Fruit fly (Drosophila melanogaster) whole organism, adult: ENCODE measurements around the gene shi.

ENCODE experiments used
- CG11617 ChIP-seq: fragments of 200-800 bp; sonication (Bioruptor generic); optimal IDR thresholded peaks from 2 replicates; lab custom pipeline; 2017; ENCODE audit warnings: mild to moderate bottlenecking, missing biosample characterization, missing genetic modification reagents, missing genetic modification characterization
- CG12768 ChIP-seq: fragments of 200-800 bp; sonication (Bioruptor generic); optimal IDR thresholded peaks from 2 replicates; lab custom pipeline; 2017; ENCODE audit warnings: missing biosample characterization, missing genetic modification characterization, mild to moderate bottlenecking, moderate library complexity, missing genetic modification reagents
- CG14711 ChIP-seq: fragments of 200-800 bp; sonication (Bioruptor generic); optimal IDR thresholded peaks from 2 replicates; lab custom pipeline; 2018; ENCODE audit warnings: missing biosample characterization, mild to moderate bottlenecking, missing genetic modification characterization, moderate library complexity
- CG1620 ChIP-seq: fragments of 200-800 bp; sonication (Bioruptor generic); optimal IDR thresholded peaks from 2 replicates; lab custom pipeline; 2016; ENCODE audit warnings: missing biosample characterization, missing genetic modification characterization
- CG33017 ChIP-seq: fragments of 200-800 bp; sonication (Bioruptor generic); optimal IDR thresholded peaks from 2 replicates; lab custom pipeline; 2018; ENCODE audit warnings: missing biosample characterization, mild to moderate bottlenecking, missing genetic modification characterization, moderate library complexity
- CG5204 ChIP-seq: fragments of 200-800 bp; sonication (Bioruptor generic); optimal IDR thresholded peaks from 2 replicates; lab custom pipeline; 2016; ENCODE audit warnings: missing biosample characterization, missing genetic modification characterization
- CG7045 ChIP-seq: fragments of 200-800 bp; sonication (Bioruptor generic); optimal IDR thresholded peaks from 2 replicates; lab custom pipeline; 2017; ENCODE audit warnings: missing biosample characterization, mild to moderate bottlenecking, missing genetic modification characterization
- CG7101 ChIP-seq: fragments of 200-800 bp; sonication (Bioruptor generic); optimal IDR thresholded peaks from 2 replicates; lab custom pipeline; 2018; ENCODE audit warnings: missing biosample characterization, mild to moderate bottlenecking, missing genetic modification characterization, moderate library complexity
- Clk ChIP-seq: fragments of 200-800 bp; sonication (Bioruptor generic); optimal IDR thresholded peaks from 2 replicates; lab custom pipeline; 2017; ENCODE audit warnings: missing biosample characterization, missing genetic modification characterization
- Crg-1 ChIP-seq: fragments of 200-800 bp; sonication (Bioruptor generic); optimal IDR thresholded peaks from 2 replicates; lab custom pipeline; 2016; ENCODE audit warnings: missing biosample characterization, missing genetic modification characterization
- Hr96 ChIP-seq: fragments of 200-800 bp; sonication (Bioruptor generic); optimal IDR thresholded peaks from 2 replicates; lab custom pipeline; 2016; ENCODE audit warnings: missing biosample characterization, missing genetic modification characterization
- Mnt ChIP-seq: fragments of 200-800 bp; sonication (Bioruptor generic); optimal IDR thresholded peaks from 2 replicates; lab custom pipeline; 2016; ENCODE audit warnings: missing biosample characterization, mild to moderate bottlenecking, missing genetic modification characterization
- bab1 ChIP-seq: fragments of 200-800 bp; sonication (Bioruptor generic); optimal IDR thresholded peaks from 3 replicates; lab custom pipeline; 2019; ENCODE audit warnings: missing biosample characterization, mild to moderate bottlenecking, missing genetic modification characterization, moderate library complexity
- cic ChIP-seq: fragments of 200-800 bp; sonication (Bioruptor generic); optimal IDR thresholded peaks from 2 replicates; lab custom pipeline; 2017; ENCODE audit warnings: missing biosample characterization, mild to moderate bottlenecking, missing genetic modification characterization, moderate library complexity
- cnc ChIP-seq, 2 experiments: fragments of >200 bp; optimal IDR thresholded peaks; 2 replicates each; lab custom pipeline; 2017
- kay ChIP-seq: fragments of 200-800 bp; sonication (Bioruptor generic); peaks from one replicate; lab custom pipeline; 2016; ENCODE audit warnings: missing biosample characterization, missing genetic modification characterization, borderline replicate concordance
- ovo ChIP-seq: fragments of 200-800 bp; sonication (Bioruptor generic); optimal IDR thresholded peaks from 2 replicates; lab custom pipeline; 2016; ENCODE audit warnings: missing biosample characterization, missing genetic modification characterization
- pad ChIP-seq: fragments of 200-800 bp; sonication (Bioruptor generic); optimal IDR thresholded peaks from 3 replicates; lab custom pipeline; 2017; ENCODE audit warnings: missing biosample characterization, missing genetic modification characterization, mild to moderate bottlenecking, moderate library complexity, missing genetic modification reagents
- tj ChIP-seq: fragments of 200-800 bp; sonication (Bioruptor generic); optimal IDR thresholded peaks from 3 replicates; lab custom pipeline; 2017; ENCODE audit warnings: missing biosample characterization, mild to moderate bottlenecking, missing genetic modification characterization, moderate library complexity
- toe ChIP-seq: fragments of 200-800 bp; sonication (Bioruptor generic); optimal IDR thresholded peaks from 2 replicates; lab custom pipeline; 2016; ENCODE audit warnings: missing biosample characterization, missing genetic modification characterization

Gene shi

DNA sequence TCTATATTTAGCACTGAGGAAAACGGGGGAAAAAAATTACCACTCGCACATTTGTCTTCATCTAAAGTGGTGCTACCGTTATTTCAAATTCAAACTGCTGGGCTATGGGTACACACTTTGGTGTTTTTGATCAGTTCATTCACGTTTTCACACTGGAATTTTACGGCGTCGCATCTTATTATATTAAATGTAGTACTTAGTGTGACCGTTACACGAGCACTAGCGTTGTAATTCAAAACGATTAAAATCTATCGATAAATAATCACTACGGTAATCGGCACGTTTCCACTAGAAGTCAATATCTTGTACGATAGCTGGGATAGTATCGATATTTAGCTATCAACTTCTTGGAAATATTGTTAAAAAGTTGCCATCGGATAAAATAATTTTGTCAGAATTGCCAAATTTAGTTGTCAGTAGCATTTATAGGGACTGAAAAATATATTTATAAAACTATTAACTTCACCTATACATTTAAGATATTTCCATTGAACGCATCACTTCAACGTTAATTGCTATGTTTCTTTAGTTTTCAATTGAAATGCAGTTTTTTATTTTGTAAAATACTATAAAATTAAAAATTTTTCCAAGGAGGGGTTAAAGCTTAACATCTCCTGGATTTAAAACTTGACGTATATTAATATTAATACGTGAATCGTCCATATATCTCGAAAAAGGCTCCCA is 34.2 kb upstream of the shi start, which contains the start of the genes CG46440 and Myb:
Gene CG46440, minus strand, starts transcription at position 223 of the 684 bp plus-strand sequence.
Gene Myb, minus strand, starts transcription at position 223 of the 684 bp plus-strand sequence.
- peak; percentile 17 for TF ChIP-seq CG14711 (tag; lab: Kevin White, UChicago)
- TF ChIP-seq bab1 (GFP tag; lab: Kevin White, UChicago) = peak; percentile 17
- no peak for TF ChIP-seq ovo (GFP tag; lab: Kevin White, UChicago)
- no peak for TF ChIP-seq CG5204 (GFP tag; lab: Kevin White, UChicago)
- TF ChIP-seq Mnt (GFP tag; lab: Kevin White, UChicago) = peak; percentile 31
- TF ChIP-seq Clk (GFP tag; lab: Kevin White, UChicago) = no peak
- TF ChIP-seq tj = peak; percentile 3
- peak; percentile 3 for TF ChIP-seq pad (GFP tag; lab: Kevin White, UChicago)

- TF ChIP-seq Hr96 (GFP tag; lab: Kevin White, UChicago) = no peak
- TF ChIP-seq CG12768 (GFP tag; lab: Kevin White, UChicago) = no peak
- no peak for TF ChIP-seq CG33017 (tag; lab: Kevin White, UChicago)
- TF ChIP-seq Mnt (GFP tag; lab: Kevin White, UChicago) = no peak
Observed at dm6 chrX:15859387-15859786, 32.5 kb upstream of the shi start, which contains the start of gene AlkB. Gene AlkB, minus strand, starts transcription at chrX:15859487.

- TF ChIP-seq CG14711 (tag; lab: Kevin White, UChicago) (peak; percentile 4), tj (no peak), CG33017 (tag; lab: Kevin White, UChicago) (no peak), bab1 (GFP tag; lab: Kevin White, UChicago) (peak; percentile 43), CG1620 (GFP tag; lab: Kevin White, UChicago) (peak; percentile 42), ovo (GFP tag; lab: Kevin White, UChicago) (peak; percentile 10)
Observed at dm6 chrX:15859869-15860268, 32.0 kb upstream of the shi start, which contains the start of gene Gbeta13F. Gene Gbeta13F, plus strand, starts transcription at chrX:15860115.

dm6 chrX:15860479-15860878 is 31.4 kb upstream of the shi start:
- TF ChIP-seq Hr96 (GFP tag; lab: Kevin White, UChicago) (no peak), CG1620 (GFP tag; lab: Kevin White, UChicago) (no peak), bab1 (GFP tag; lab: Kevin White, UChicago) (peak; percentile 45), cic (GFP tag; lab: Kevin White, UChicago) (peak; percentile 64), toe (GFP tag; lab: Kevin White, UChicago) (peak; percentile 32), CG12768 (GFP tag; lab: Kevin White, UChicago) (peak; percentile 28), CG11617 (GFP tag; lab: Kevin White, UChicago) (peak; percentile 76), Clk (GFP tag; lab: Kevin White, UChicago) (no peak), pad (GFP tag; lab: Kevin White, UChicago) (peak; percentile 76), CG5204 (GFP tag; lab: Kevin White, UChicago) (no peak), CG7101 (tag; lab: Kevin White, UChicago) (peak; percentile 31), CG14711 (tag; lab: Kevin White, UChicago) (no peak), CG7045 (GFP tag; lab: Kevin White, UChicago) (peak; percentile 8), kay (GFP tag; lab: Kevin White, UChicago) (no peak), Mnt (GFP tag; lab: Kevin White, UChicago) (peak; percentile 95), cnc (optimal IDR thresholded peaks at IDR 0.05; lab: Kevin White, UChicago) (no peak), tj (peak; percentile 88), CG33017 (tag; lab: Kevin White, UChicago) (no peak), ovo (GFP tag; lab: Kevin White, UChicago) (peak; percentile 17), Crg-1 (GFP tag; lab: Kevin White, UChicago) (no peak)

- TF ChIP-seq toe (GFP tag; lab: Kevin White, UChicago) (no peak), kay (GFP tag; lab: Kevin White, UChicago) (peak; percentile 60), CG7101 (tag; lab: Kevin White, UChicago) (no peak)
Observed at dm6 chrX:15866032-15866431, 25.9 kb upstream of the shi start.

DNA sequence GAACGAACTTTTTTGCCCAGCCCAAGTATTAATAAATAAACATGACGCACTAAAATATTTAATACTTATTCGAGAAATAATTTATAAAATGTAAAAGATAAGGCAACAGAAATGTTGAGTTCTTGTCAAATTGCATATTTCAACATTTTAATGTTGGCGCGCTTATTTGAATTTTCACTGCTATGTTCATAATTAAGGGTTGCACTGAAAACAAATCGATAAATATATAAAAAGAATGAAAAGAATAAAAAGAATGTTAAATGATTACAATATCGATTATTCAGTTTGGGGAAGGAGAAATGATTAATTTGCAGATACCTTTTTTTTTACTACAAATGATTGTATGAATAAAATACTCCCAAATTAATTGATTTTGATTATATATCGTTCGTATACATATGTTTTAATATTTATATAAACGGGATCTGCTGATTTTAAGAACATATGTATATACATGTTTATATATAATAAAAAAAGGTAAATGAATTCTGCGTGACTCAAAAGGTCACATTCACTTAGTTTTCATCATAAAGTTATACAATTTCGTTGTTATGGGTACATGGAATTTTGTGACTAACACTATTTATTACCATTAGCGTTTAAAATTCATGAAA is 25.0 kb upstream of the shi start:
- TF ChIP-seq cic (GFP tag; lab: Kevin White, UChicago) = peak; percentile 3
- TF ChIP-seq CG1620 (GFP tag; lab: Kevin White, UChicago) = no peak
- no peak for TF ChIP-seq Crg-1 (GFP tag; lab: Kevin White, UChicago)
- TF ChIP-seq CG7101 (tag; lab: Kevin White, UChicago) = no peak
- TF ChIP-seq tj = no peak
- no peak for TF ChIP-seq Clk (GFP tag; lab: Kevin White, UChicago)
- TF ChIP-seq CG14711 (tag; lab: Kevin White, UChicago) = peak; percentile 11
- TF ChIP-seq CG11617 (GFP tag; lab: Kevin White, UChicago) = no peak
- TF ChIP-seq kay (GFP tag; lab: Kevin White, UChicago) = peak; percentile 78
- no peak for TF ChIP-seq toe (GFP tag; lab: Kevin White, UChicago)
- TF ChIP-seq Mnt (GFP tag; lab: Kevin White, UChicago) = no peak
- TF ChIP-seq cnc (optimal IDR thresholded peaks at IDR 0.05; lab: Kevin White, UChicago) = no peak
- TF ChIP-seq bab1 (GFP tag; lab: Kevin White, UChicago) = peak; percentile 29
- TF ChIP-seq pad (GFP tag; lab: Kevin White, UChicago) = no peak
